Worm (Caenorhabditis elegans): Measurements from ENCODE around the gene fbxb-3.

- no peak for TF ChIP-seq ztf-11 (tag; optimal IDR thresholded peaks at IDR 0.05)
- no peak for TF ChIP-seq nhr-237 (tag; optimal IDR thresholded peaks at IDR 0.05)
- no peak for TF ChIP-seq nhr-25 (tag; optimal IDR thresholded peaks at IDR 0.05)
- TF ChIP-seq zag-1 (tag; optimal IDR thresholded peaks at IDR 0.05), result no peak
- TF ChIP-seq aly-2 (tag; optimal IDR thresholded peaks at IDR 0.05), result no peak
- no peak for TF ChIP-seq ama-1 (optimal IDR thresholded peaks at IDR 0.05)
- TF ChIP-seq mml-1 (tag; optimal IDR thresholded peaks at IDR 0.05), result no peak
- no peak for TF ChIP-seq elt-1 (tag; optimal IDR thresholded peaks at IDR 0.05)
- no peak for TF ChIP-seq ceh-9 (tag; optimal IDR thresholded peaks at IDR 0.05)
- no peak for TF ChIP-seq pqm-1 (tag; optimal IDR thresholded peaks at IDR 0.05)
- no peak for TF ChIP-seq nhr-11 (tag; optimal IDR thresholded peaks at IDR 0.05)
- no peak for TF ChIP-seq nhr-28 (tag; optimal IDR thresholded peaks at IDR 0.05)
- TF ChIP-seq snpc-4 (tag; optimal IDR thresholded peaks at IDR 0.05), result no peak
- TF ChIP-seq fos-1 (tag; optimal IDR thresholded peaks at IDR 0.05), result no peak
Observed at ce11 chrIV:11842121-11842520, 3.4 kb downstream of the fbxb-3 start, which contains the start of gene F38H4.3.

All from whole organism, L3 larva.